Worm (Caenorhabditis elegans) whole organism, mixed stage, embryonic: ENCODE data around the gene C53C11.1.
"Not testable (repeated sequence)": the region's sequence is repeated elsewhere in the genome, so short reads cannot be mapped to it uniquely, and the experiment has no call there.

ENCODE experiments used
- M03D4.4 ChIP-seq: sonication (generic microtip); optimal IDR thresholded peaks from 2 replicates; lab custom pipeline; 2017; ENCODE audit warnings: mild to moderate bottlenecking, missing genetic modification characterization, missing compliant biosample characterization
- bed-3 ChIP-seq: fragments of 200-800 bp; sonication (Bioruptor generic); optimal IDR thresholded peaks from 3 replicates; lab custom pipeline; 2018; ENCODE audit warnings: mild to moderate bottlenecking, missing genetic modification characterization, moderate library complexity, missing compliant biosample characterization
- ceh-39 ChIP-seq: fragments of 150-350 bp; optimal IDR thresholded peaks from 2 replicates; lab custom pipeline; 2014; ENCODE audit warnings: missing biosample characterization, missing genetic modification characterization
- ceh-43 ChIP-seq: fragments of 200-800 bp; sonication (Bioruptor generic); optimal IDR thresholded peaks from 2 replicates; lab custom pipeline; 2018; ENCODE audit warnings: mild to moderate bottlenecking, missing genetic modification characterization, moderate library complexity, missing compliant biosample characterization
- ces-1 ChIP-seq: fragments of 150-350 bp; optimal IDR thresholded peaks from 2 replicates; lab custom pipeline; 2014; ENCODE audit warnings: missing biosample characterization, missing genetic modification reagents, missing genetic modification characterization
- cnd-1 ChIP-seq: fragments of 200-800 bp; sonication (Bioruptor generic); optimal IDR thresholded peaks from 2 replicates; lab custom pipeline; 2018; ENCODE audit warnings: mild to moderate bottlenecking, missing genetic modification characterization, missing compliant biosample characterization
- drap-1 ChIP-seq: fragments of 200-800 bp; sonication (Bioruptor generic); optimal IDR thresholded peaks from 3 replicates; lab custom pipeline; 2018; ENCODE audit warnings: mild to moderate bottlenecking, missing genetic modification characterization, missing compliant biosample characterization
- ham-2 ChIP-seq: fragments of 200-800 bp; sonication (Bioruptor generic); optimal IDR thresholded peaks from 2 replicates; lab custom pipeline; 2018; ENCODE audit warnings: mild to moderate bottlenecking, missing genetic modification characterization, missing compliant biosample characterization
- hlh-1 ChIP-seq: fragments of 150-350 bp; optimal IDR thresholded peaks from 2 replicates; lab custom pipeline; 2014; ENCODE audit warnings: missing biosample characterization, missing genetic modification reagents, missing genetic modification characterization
- lin-13 ChIP-seq: fragments of 150-350 bp; optimal IDR thresholded peaks from 2 replicates; lab custom pipeline; 2014; ENCODE audit warnings: missing biosample characterization, missing genetic modification characterization
- lin-32 ChIP-seq: fragments of 200-800 bp; sonication (Bioruptor generic); optimal IDR thresholded peaks from 2 replicates; lab custom pipeline; 2018; ENCODE audit warnings: mild to moderate bottlenecking, missing genetic modification characterization, missing compliant biosample characterization
- lsy-2 ChIP-seq: fragments of 150-350 bp; optimal IDR thresholded peaks from 2 replicates; lab custom pipeline; 2014; ENCODE audit warnings: missing biosample characterization, missing genetic modification characterization
- mab-5 ChIP-seq: fragments of 150-350 bp; optimal IDR thresholded peaks from 2 replicates; lab custom pipeline; 2014; ENCODE audit warnings: missing biosample characterization, missing genetic modification characterization
- mls-2 ChIP-seq: sonication (generic microtip); optimal IDR thresholded peaks from 2 replicates; lab custom pipeline; 2016; ENCODE audit warnings: mild to moderate bottlenecking, missing genetic modification characterization, moderate library complexity, missing compliant biosample characterization
- nhr-12 ChIP-seq: fragments of 150-350 bp; optimal IDR thresholded peaks from 2 replicates; lab custom pipeline; 2014; ENCODE audit warnings: missing biosample characterization, missing genetic modification characterization
- nhr-2 ChIP-seq: fragments of 150-350 bp; optimal IDR thresholded peaks from 2 replicates; lab custom pipeline; 2014; ENCODE audit warnings: missing biosample characterization, missing genetic modification characterization
- nhr-237 ChIP-seq: fragments of 150-350 bp; optimal IDR thresholded peaks from 2 replicates; lab custom pipeline; 2014; ENCODE audit warnings: missing biosample characterization, missing genetic modification characterization
- nhr-28 ChIP-seq: fragments of 150-350 bp; optimal IDR thresholded peaks from 2 replicates; lab custom pipeline; 2014; ENCODE audit warnings: missing biosample characterization, missing genetic modification characterization
- nhr-76 ChIP-seq: sonication (generic microtip); optimal IDR thresholded peaks from 2 replicates; lab custom pipeline; 2017; ENCODE audit warnings: missing biosample characterization, missing genetic modification characterization
- pha-4 ChIP-seq: fragments of 150-350 bp; optimal IDR thresholded peaks from 2 replicates; lab custom pipeline; 2018; ENCODE audit warnings: missing biosample characterization, missing genetic modification reagents, missing genetic modification characterization
- sem-2 ChIP-seq: fragments of 200-800 bp; sonication (Bioruptor generic); optimal IDR thresholded peaks from 2 replicates; lab custom pipeline; 2018; ENCODE audit warnings: mild to moderate bottlenecking, missing genetic modification characterization, missing compliant biosample characterization
- snpc-4 ChIP-seq: fragments of 150-350 bp; optimal IDR thresholded peaks from 2 replicates; lab custom pipeline; 2014; ENCODE audit warnings: missing biosample characterization, missing genetic modification characterization
- sptf-1 ChIP-seq: sonication (generic microtip); optimal IDR thresholded peaks from 2 replicates; lab custom pipeline; 2017; ENCODE audit warnings: mild to moderate bottlenecking, missing genetic modification characterization, moderate library complexity, missing compliant biosample characterization
- tbx-8 ChIP-seq: fragments of 200-800 bp; sonication (Bioruptor generic); optimal IDR thresholded peaks from 2 replicates; lab custom pipeline; 2018; ENCODE audit warnings: mild to moderate bottlenecking, missing genetic modification characterization, moderate library complexity, missing compliant biosample characterization
- unc-120 ChIP-seq: sonication (generic microtip); optimal IDR thresholded peaks from 2 replicates; lab custom pipeline; 2017; ENCODE audit warnings: missing genetic modification characterization, missing compliant biosample characterization; ENCODE audit not compliant: poor library complexity, severe bottlenecking
- unc-39 ChIP-seq: fragments of 150-350 bp; optimal IDR thresholded peaks from 2 replicates; lab custom pipeline; 2014; ENCODE audit warnings: missing biosample characterization, missing genetic modification characterization
- unc-62 ChIP-seq: fragments of 150-350 bp; optimal IDR thresholded peaks from 2 replicates; lab custom pipeline; 2014; ENCODE audit warnings: missing biosample characterization, missing genetic modification reagents, missing genetic modification characterization
- zip-8 ChIP-seq: fragments of 150-350 bp; optimal IDR thresholded peaks from 2 replicates; lab custom pipeline; 2014; ENCODE audit warnings: missing biosample characterization, missing genetic modification characterization
- ztf-11 ChIP-seq: fragments of 150-350 bp; optimal IDR thresholded peaks from 2 replicates; lab custom pipeline; 2014; ENCODE audit warnings: missing biosample characterization, missing genetic modification characterization

Gene C53C11.1

ce11 chrX:17302419-17302818 lies 38.2 kb upstream of the C53C11.1 start, which contains the start of gene fbxa-120:
fbxa-120 (plus strand) TSS chrX:17302719.
- TF ChIP-seq lsy-2 (tag; lab: Kevin White, UChicago) (no peak), sem-2 (GFP tag; lab: Kevin White, UChicago) (no peak), sptf-1 (tag; lab: Kevin White, UChicago) (no peak), nhr-76 (no peak)

- not testable (repeated sequence) for TF ChIP-seq nhr-12; nhr-28 (tag; lab: Kevin White, UChicago); sptf-1 (tag; lab: Kevin White, UChicago)
Observed at ce11 chrX:17304920-17305319, 35.7 kb upstream of the C53C11.1 start, which contains the start of gene C33E10.1. C33E10.1 (plus strand) TSS chrX:17305220.

ce11 chrX:17310730-17311312 lies 29.8 kb upstream of the C53C11.1 start, which contains the start of gene C53C11.4:
C53C11.4 (plus strand) TSS chrX:17310908.
- not testable (repeated sequence) for TF ChIP-seq nhr-12; pha-4 (tag; lab: Kevin White, UChicago); ceh-43

ce11 chrX:17314948-17315347 lies 25.6 kb upstream of the C53C11.1 start:
- TF ChIP-seq unc-39 (tag; lab: Kevin White, UChicago) (no peak), zip-8 (tag; lab: Kevin White, UChicago) (no peak), unc-120 (tag; lab: Kevin White, UChicago) (peak; percentile 70), M03D4.4 (peak; percentile 57), sem-2 (GFP tag; lab: Kevin White, UChicago) (no peak), mls-2 (tag; lab: Kevin White, UChicago) (peak; percentile 63), drap-1 (peak; percentile 30), pha-4 (tag; lab: Kevin White, UChicago) (no peak), ces-1 (GFP tag; lab: Kevin White, UChicago) (peak; percentile 81), ztf-11 (tag; lab: Kevin White, UChicago) (no peak), lsy-2 (tag; lab: Kevin White, UChicago) (no peak), ham-2 (no peak), ceh-43 (no peak), bed-3 (GFP tag; lab: Kevin White, UChicago) (no peak), lin-32 (GFP tag; lab: Kevin White, UChicago) (no peak), mab-5 (tag; lab: Kevin White, UChicago) (no peak), hlh-1 (no peak), nhr-28 (tag; lab: Kevin White, UChicago) (no peak), lin-13 (tag; lab: Kevin White, UChicago) (no peak), sptf-1 (tag; lab: Kevin White, UChicago) (peak; percentile 73), cnd-1 (tag; lab: Kevin White, UChicago) (peak; percentile 4)

- TF ChIP-seq tbx-8 (no peak), snpc-4 (tag; lab: Kevin White, UChicago) (no peak), zip-8 (tag; lab: Kevin White, UChicago) (no peak)
Observed at ce11 chrX:17318284-17318683, 22.3 kb upstream of the C53C11.1 start, which contains the start of gene ptr-5. ptr-5 (plus strand) TSS chrX:17318584.

- TF ChIP-seq nhr-76 (no peak), mls-2 (tag; lab: Kevin White, UChicago) (no peak), nhr-237 (tag; lab: Kevin White, UChicago) (no peak), lin-32 (GFP tag; lab: Kevin White, UChicago) (no peak), hlh-1 (no peak), M03D4.4 (no peak), nhr-28 (tag; lab: Kevin White, UChicago) (no peak), snpc-4 (tag; lab: Kevin White, UChicago) (no peak)
Observed at ce11 chrX:17320572-17320971, 20.0 kb upstream of the C53C11.1 start.

- TF ChIP-seq zip-8 (tag; lab: Kevin White, UChicago): peak; percentile 52
- TF ChIP-seq unc-62 (GFP tag; lab: Kevin White, UChicago): no peak
- no peak for TF ChIP-seq mls-2 (tag; lab: Kevin White, UChicago)
- TF ChIP-seq nhr-2 (tag; lab: Kevin White, UChicago): peak; percentile 71
- no peak for TF ChIP-seq ceh-39 (tag; lab: Kevin White, UChicago)
Observed at ce11 chrX:17324954-17325353, 15.6 kb upstream of the C53C11.1 start.
